Worm (Caenorhabditis elegans) whole organism, early embryonic: ENCODE data around the gene pas-1.

Experiments used
- F13C5.2 ChIP-seq: sonication (generic microtip); optimal IDR thresholded peaks from 2 replicates; lab custom pipeline; 2017; ENCODE audit warnings: mild to moderate bottlenecking, missing genetic modification characterization, inconsistent platforms, missing compliant biosample characterization
- aly-1 ChIP-seq: sonication (generic microtip); optimal IDR thresholded peaks from 2 replicates; lab custom pipeline; 2016; ENCODE audit warnings: missing genetic modification characterization, missing compliant biosample characterization
- ama-1 ChIP-seq: fragments of 150-350 bp; optimal IDR thresholded peaks from 2 replicates; lab custom pipeline; 2014
- ceh-36 ChIP-seq: sonication (generic microtip); optimal IDR thresholded peaks from 2 replicates; lab custom pipeline; 2016; ENCODE audit warnings: missing genetic modification characterization, inconsistent platforms, missing compliant biosample characterization
- ets-7 ChIP-seq: sonication (generic microtip); optimal IDR thresholded peaks from 2 replicates; lab custom pipeline; 2016; ENCODE audit warnings: missing genotype, missing genetic modification characterization, missing compliant biosample characterization
- hmbx-1 ChIP-seq: sonication (generic microtip); optimal IDR thresholded peaks from 2 replicates; lab custom pipeline; 2016; ENCODE audit warnings: mild to moderate bottlenecking, missing genetic modification characterization, missing compliant biosample characterization
- hnd-1 ChIP-seq: sonication (generic microtip); optimal IDR thresholded peaks from 2 replicates; lab custom pipeline; 2016; ENCODE audit warnings: missing genetic modification characterization, missing compliant biosample characterization
- pes-1 ChIP-seq: fragments of 200-800 bp; sonication (Bioruptor generic); IDR thresholded peaks from 2 replicates; pipeline ENCODE4 v1.3.6; 2022; ENCODE audit warnings: missing genetic modification reagents, missing genetic modification characterization, missing compliant biosample characterization
- scrt-1 ChIP-seq: fragments of 200-800 bp; sonication (Bioruptor generic); IDR thresholded peaks from 2 replicates; pipeline ENCODE4 v1.3.6; 2022; ENCODE audit warnings: missing genetic modification characterization, missing compliant biosample characterization

DNA sequence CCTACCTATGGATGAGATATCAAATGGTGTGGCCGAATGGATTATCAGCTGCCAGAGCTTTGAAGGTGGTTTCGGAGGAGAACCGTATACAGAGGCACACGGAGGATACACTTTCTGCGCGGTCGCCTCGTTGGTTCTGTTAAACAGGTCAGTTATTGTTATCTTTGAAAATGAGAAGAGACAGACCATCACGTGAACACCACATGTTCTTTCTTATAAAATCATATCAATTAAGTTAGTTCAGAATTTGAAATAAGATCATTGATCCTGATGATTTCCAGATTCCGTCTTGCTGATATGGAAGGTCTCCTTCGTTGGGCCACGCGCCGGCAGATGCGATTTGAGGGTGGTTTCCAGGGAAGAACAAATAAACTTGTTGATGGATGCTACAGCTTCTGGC lies 26.3 kb upstream of the pas-1 start:
- TF ChIP-seq ceh-36 (tag; lab: Kevin White, UChicago) (no peak), ama-1 (lab: Kevin White, UChicago) (no peak), aly-1 (tag; lab: Kevin White, UChicago) (no peak), hnd-1 (tag; lab: Kevin White, UChicago) (no peak), scrt-1 (GFP tag; lab: Robert Waterston, UW) (no peak), pes-1 (no peak), F13C5.2 (tag; lab: Kevin White, UChicago) (no peak), hmbx-1 (tag; lab: Kevin White, UChicago) (no peak), ets-7 (tag; lab: Kevin White, UChicago) (no peak)
